Worm (Caenorhabditis elegans): ENCODE results near the gene F39F10.3.
A peak's percentile ranks its signal among the peaks of the same experiment; 100 is the strongest.

The F39F10.3 gene

ce11 chrX:16925343-16925742 lies 33.6 kb downstream of the F39F10.3 start:
- TF ChIP-seq snpc-4 (tag; optimal IDR thresholded peaks at IDR 0.05) (peak; percentile 52), mml-1 (tag; optimal IDR thresholded peaks at IDR 0.05) (no peak), aly-2 (tag; optimal IDR thresholded peaks at IDR 0.05) (no peak)

ce11 chrX:16928087-16928486 lies 36.3 kb downstream of the F39F10.3 start:
- TF ChIP-seq nhr-23 (tag; optimal IDR thresholded peaks at IDR 0.05) (no peak), skn-1 (tag; optimal IDR thresholded peaks at IDR 0.05) (peak; percentile 25), egl-5 (tag; optimal IDR thresholded peaks at IDR 0.05) (peak; percentile 35), fos-1 (tag; optimal IDR thresholded peaks at IDR 0.05) (no peak), elt-3 (tag; optimal IDR thresholded peaks at IDR 0.05) (no peak), hmg-11 (tag; optimal IDR thresholded peaks at IDR 0.05) (peak; percentile 61), ceh-9 (tag; optimal IDR thresholded peaks at IDR 0.05) (no peak), lin-39 (tag; optimal IDR thresholded peaks at IDR 0.05) (peak; percentile 72), aly-2 (tag; optimal IDR thresholded peaks at IDR 0.05) (no peak), elt-2 (tag; optimal IDR thresholded peaks at IDR 0.05) (peak; percentile 11), pha-4 (tag; optimal IDR thresholded peaks at IDR 0.05) (peak; percentile 7), nhr-43 (tag; optimal IDR thresholded peaks at IDR 0.05; ENCODE audit: poor library complexity, severe bottlenecking) (peak; percentile 47), unc-62 (GFP tag; optimal IDR thresholded peaks at IDR 0.05) (no peak), nfya-1 (tag; optimal IDR thresholded peaks at IDR 0.05; ENCODE audit: insufficient read depth) (peak; percentile 50), ama-1 (optimal IDR thresholded peaks at IDR 0.05) (no peak), lsy-12 (tag; optimal IDR thresholded peaks at IDR 0.05) (peak; percentile 8)

DNA sequence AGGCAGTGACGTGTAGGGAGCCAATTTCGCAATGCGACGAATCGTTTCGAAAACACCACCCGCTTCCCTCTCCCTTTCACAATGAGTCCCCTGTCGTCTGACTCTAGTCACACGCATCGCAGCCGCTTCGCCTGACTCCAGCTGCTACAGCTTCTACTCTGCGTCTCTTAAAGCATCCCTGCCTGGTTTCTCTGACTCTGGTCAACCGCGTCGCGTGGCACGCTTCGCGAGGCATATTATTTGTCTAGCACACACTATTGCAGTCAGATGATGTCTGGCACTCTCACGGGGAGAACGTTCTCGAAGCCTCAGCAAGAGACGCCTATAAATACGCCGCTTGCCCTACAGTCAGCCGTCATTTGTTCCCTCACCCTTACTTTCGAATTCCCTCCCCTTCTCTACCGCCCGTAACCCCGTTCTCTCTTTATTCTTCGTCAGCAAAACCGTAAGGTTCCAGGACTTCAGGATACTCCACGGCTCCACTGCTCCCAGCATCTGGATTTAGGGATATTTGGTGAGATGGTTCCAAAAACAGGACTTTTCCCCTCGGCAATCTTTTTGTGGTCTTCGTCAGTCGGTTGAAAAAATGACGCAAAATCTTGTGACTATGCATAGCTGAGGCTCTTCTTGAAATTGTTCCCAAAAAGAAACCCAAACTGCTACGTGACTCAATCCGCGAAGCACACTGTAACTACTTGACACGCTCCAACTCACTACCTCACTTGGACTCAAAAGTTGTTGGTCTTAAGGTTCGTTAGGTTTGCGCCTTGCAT lies 38.0 kb downstream of the F39F10.3 start:
- peak; percentile 99 for TF ChIP-seq jun-1 (tag; optimal IDR thresholded peaks at IDR 0.05)
- no peak for TF ChIP-seq daf-12 (tag; optimal IDR thresholded peaks at IDR 0.05)
- TF ChIP-seq R02D3.7 (tag; optimal IDR thresholded peaks at IDR 0.05): peak; percentile 84
- TF ChIP-seq mdl-1 (tag; optimal IDR thresholded peaks at IDR 0.05): peak; percentile 97
- no peak for TF ChIP-seq fkh-2 (tag; optimal IDR thresholded peaks at IDR 0.05)
- peak; percentile 20 for TF ChIP-seq elt-1 (tag; optimal IDR thresholded peaks at IDR 0.05)
- peak; percentile 99 for TF ChIP-seq nhr-25 (tag; optimal IDR thresholded peaks at IDR 0.05)
- peak; percentile 99 for TF ChIP-seq nhr-11 (tag; optimal IDR thresholded peaks at IDR 0.05)
- TF ChIP-seq ceh-9 (tag; optimal IDR thresholded peaks at IDR 0.05): peak; percentile 87
- peak; percentile 96 for TF ChIP-seq nfya-1 (tag; optimal IDR thresholded peaks at IDR 0.05; ENCODE audit: insufficient read depth)
- peak; percentile 98 for TF ChIP-seq hmg-11 (tag; optimal IDR thresholded peaks at IDR 0.05)
- TF ChIP-seq elt-3 (tag; optimal IDR thresholded peaks at IDR 0.05): peak; percentile 16 to 66 (median 20)
- no peak for TF ChIP-seq nhr-76 (tag; optimal IDR thresholded peaks at IDR 0.05)
- peak; percentile 95 for TF ChIP-seq nhr-43 (tag; optimal IDR thresholded peaks at IDR 0.05; ENCODE audit: poor library complexity, severe bottlenecking)
- no peak for TF ChIP-seq nhr-237 (tag; optimal IDR thresholded peaks at IDR 0.05)
- peak; percentile 93 for TF ChIP-seq fkh-10 (GFP tag; optimal IDR thresholded peaks at IDR 0.05)
- TF ChIP-seq mml-1 (tag; optimal IDR thresholded peaks at IDR 0.05): peak; percentile 51
- TF ChIP-seq ZK546.5 (tag; optimal IDR thresholded peaks at IDR 0.05): no peak
- peak; percentile 90 for TF ChIP-seq pqm-1 (tag; optimal IDR thresholded peaks at IDR 0.05)
- TF ChIP-seq ztf-4 (tag; optimal IDR thresholded peaks at IDR 0.05): peak; percentile 81
- TF ChIP-seq nhr-67 (tag; optimal IDR thresholded peaks at IDR 0.05): no peak
- TF ChIP-seq ztf-11 (tag; optimal IDR thresholded peaks at IDR 0.05): peak; percentile 9
- TF ChIP-seq aly-2 (tag; optimal IDR thresholded peaks at IDR 0.05): no peak
- peak; percentile 100 for TF ChIP-seq lin-39 (tag; optimal IDR thresholded peaks at IDR 0.05)
- peak; percentile 74 for TF ChIP-seq snpc-4 (tag; optimal IDR thresholded peaks at IDR 0.05)
- peak; percentile 98 for TF ChIP-seq nhr-23 (tag; optimal IDR thresholded peaks at IDR 0.05)
- TF ChIP-seq fos-1 (tag; optimal IDR thresholded peaks at IDR 0.05): peak; percentile 89
- peak; percentile 100 for TF ChIP-seq ama-1 (optimal IDR thresholded peaks at IDR 0.05)
- TF ChIP-seq nhr-12 (tag; optimal IDR thresholded peaks at IDR 0.05): no peak
- peak; percentile 82 for TF ChIP-seq sea-2 (GFP tag; optimal IDR thresholded peaks at IDR 0.05)
- TF ChIP-seq elt-2 (tag; optimal IDR thresholded peaks at IDR 0.05): peak; percentile 93
- peak; percentile 95 for TF ChIP-seq tbx-2 (tag; optimal IDR thresholded peaks at IDR 0.05)
- peak; percentile 97 for TF ChIP-seq pha-4 (tag; optimal IDR thresholded peaks at IDR 0.05)
- peak; percentile 69 for TF ChIP-seq lin-15B (tag; optimal IDR thresholded peaks at IDR 0.05)
- TF ChIP-seq skn-1 (tag; optimal IDR thresholded peaks at IDR 0.05): peak; percentile 69
- TF ChIP-seq ceh-82 (tag; optimal IDR thresholded peaks at IDR 0.05): peak; percentile 78
- peak; percentile 94 for TF ChIP-seq ceh-28 (tag; optimal IDR thresholded peaks at IDR 0.05)
- no peak for TF ChIP-seq ceh-16 (tag; optimal IDR thresholded peaks at IDR 0.05)
- no peak for TF ChIP-seq nhr-28 (tag; optimal IDR thresholded peaks at IDR 0.05)
- TF ChIP-seq egl-27 (tag; optimal IDR thresholded peaks at IDR 0.05): peak; percentile 78
- peak; percentile 17 to 46 for TF ChIP-seq eor-1 (tag; optimal IDR thresholded peaks at IDR 0.05)
- TF ChIP-seq lsy-12 (tag; optimal IDR thresholded peaks at IDR 0.05): peak; percentile 96
- TF ChIP-seq unc-62 (GFP tag; optimal IDR thresholded peaks at IDR 0.05): peak; percentile 93
- TF ChIP-seq nhr-77 (tag; optimal IDR thresholded peaks at IDR 0.05): peak; percentile 23
- peak; percentile 86 for TF ChIP-seq zag-1 (tag; optimal IDR thresholded peaks at IDR 0.05)

Measured in whole organism, L3 larva.